Fruit fly (Drosophila melanogaster) whole organism, embryonic: Measurements from ENCODE around the gene Mob3.
A peak's percentile ranks its signal among the peaks of the same experiment; 100 is the strongest.

Experiments used
- ATbp ChIP-seq: fragments of 200-800 bp; sonication (Bioruptor generic); optimal IDR thresholded peaks from 2 replicates; lab custom pipeline; 2017; ENCODE audit warnings: missing biosample characterization, mild to moderate bottlenecking, missing genetic modification characterization, missing genetic modification reagents
- Abd-B ChIP-seq: fragments of 200-800 bp; sonication (Bioruptor generic); optimal IDR thresholded peaks from 2 replicates; lab custom pipeline; 2018; ENCODE audit warnings: missing biosample characterization, mild to moderate bottlenecking, missing genetic modification characterization, moderate library complexity
- CG10147 ChIP-seq: fragments of 200-800 bp; sonication (Bioruptor generic); optimal IDR thresholded peaks from 2 replicates; lab custom pipeline; 2019; ENCODE audit warnings: missing biosample characterization, mild to moderate bottlenecking, missing genetic modification characterization, moderate library complexity
- CG12744 ChIP-seq: fragments of 200-800 bp; sonication (Bioruptor generic); optimal IDR thresholded peaks from 2 replicates; lab custom pipeline; 2016; ENCODE audit warnings: missing biosample characterization, missing genetic modification characterization
- CG13287 ChIP-seq: fragments of 200-800 bp; sonication (Bioruptor generic); IDR thresholded peaks from 2 replicates; pipeline ENCODE4 v1.3.6; 2022; ENCODE audit warnings: missing biosample characterization, missing genetic modification characterization; ENCODE audit not compliant: partially characterized antibody
- CG14441 ChIP-seq: fragments of 200-800 bp; sonication (Bioruptor generic); IDR thresholded peaks from 2 replicates; pipeline ENCODE4 v1.3.6; 2022; ENCODE audit warnings: missing biosample characterization, missing genetic modification characterization
- CG14667 ChIP-seq: fragments of 200-800 bp; sonication (Bioruptor generic); IDR thresholded peaks from 2 replicates; pipeline ENCODE4 v1.3.6; 2022; ENCODE audit warnings: missing biosample characterization, missing genetic modification characterization
- CG15696 ChIP-seq: fragments of 200-800 bp; sonication (Bioruptor generic); optimal IDR thresholded peaks from 2 replicates; lab custom pipeline; 2019; ENCODE audit warnings: missing biosample characterization, mild to moderate bottlenecking, missing genetic modification characterization, moderate library complexity
- CG16813 ChIP-seq: fragments of 200-800 bp; sonication (Bioruptor generic); IDR thresholded peaks from 3 replicates; pipeline ENCODE4 v1.3.6; 2022; ENCODE audit warnings: missing biosample characterization, missing genetic modification characterization; ENCODE audit not compliant: partially characterized antibody
- CG1832 ChIP-seq: fragments of 200-800 bp; sonication (Bioruptor generic); optimal IDR thresholded peaks from 2 replicates; lab custom pipeline; 2017; ENCODE audit warnings: missing biosample characterization, mild to moderate bottlenecking, missing genetic modification characterization, inconsistent platforms
- CG18619 ChIP-seq: fragments of 200-800 bp; sonication (Bioruptor generic); optimal IDR thresholded peaks from 3 replicates; lab custom pipeline; 2017; ENCODE audit warnings: missing biosample characterization, mild to moderate bottlenecking, missing genetic modification characterization
- CG18764 ChIP-seq: fragments of 200-800 bp; sonication (Bioruptor generic); optimal IDR thresholded peaks from 3 replicates; lab custom pipeline; 2016; ENCODE audit warnings: missing biosample characterization, missing genetic modification characterization
- CG2116 ChIP-seq: fragments of 200-800 bp; sonication (Bioruptor generic); optimal IDR thresholded peaks from 3 replicates; lab custom pipeline; 2018; ENCODE audit warnings: missing biosample characterization, mild to moderate bottlenecking, missing genetic modification characterization
- CG2199 ChIP-seq: fragments of 200-800 bp; sonication (Bioruptor generic); IDR thresholded peaks from 3 replicates; pipeline ENCODE4 v1.3.6; 2022; ENCODE audit warnings: missing biosample characterization, missing genetic modification characterization
- CG2712 ChIP-seq: fragments of 200-800 bp; optimal IDR thresholded peaks from 3 replicates; lab custom pipeline; 2019; ENCODE audit warnings: missing biosample characterization, mild to moderate bottlenecking, missing genetic modification characterization, moderate library complexity
- CG2875 ChIP-seq: fragments of 200-800 bp; sonication (Bioruptor generic); optimal IDR thresholded peaks from 2 replicates; lab custom pipeline; 2017; ENCODE audit warnings: missing biosample characterization, mild to moderate bottlenecking, missing genetic modification characterization, missing genetic modification reagents
- CG31224 ChIP-seq: fragments of 200-800 bp; sonication (Bioruptor generic); IDR thresholded peaks from 2 replicates; pipeline ENCODE4 v1.3.6; 2022; ENCODE audit warnings: missing biosample characterization, missing genetic modification characterization
- CG32772 ChIP-seq: fragments of 200-800 bp; sonication (Bioruptor generic); IDR thresholded peaks from 2 replicates; pipeline ENCODE4 v1.3.6; 2022; ENCODE audit warnings: missing biosample characterization, missing genetic modification characterization
- CG4424 ChIP-seq: fragments of 200-800 bp; sonication (Bioruptor generic); optimal IDR thresholded peaks from 3 replicates; lab custom pipeline; 2016; ENCODE audit warnings: missing biosample characterization, missing genetic modification characterization
- CG4617 ChIP-seq: fragments of 200-800 bp; sonication (Bioruptor generic); optimal IDR thresholded peaks from 3 replicates; lab custom pipeline; 2016; ENCODE audit warnings: missing biosample characterization, missing genetic modification characterization, borderline replicate concordance
- CG6175 ChIP-seq: fragments of 200-800 bp; sonication (Bioruptor generic); IDR thresholded peaks from 3 replicates; pipeline ENCODE4 v1.3.6; 2022; ENCODE audit warnings: missing biosample characterization, missing genetic modification characterization
- CG7271 ChIP-seq: fragments of 200-800 bp; sonication (Bioruptor generic); optimal IDR thresholded peaks from 2 replicates; lab custom pipeline; 2018; ENCODE audit warnings: missing biosample characterization, mild to moderate bottlenecking, missing genetic modification characterization, moderate library complexity
- CG8089 ChIP-seq: fragments of 200-800 bp; sonication (Bioruptor generic); optimal IDR thresholded peaks from 3 replicates; lab custom pipeline; 2016; ENCODE audit warnings: missing biosample characterization, missing genetic modification characterization
- CG8290 ChIP-seq, 3 experiments: fragments of 200-800 bp; sonication (Bioruptor generic); optimal IDR thresholded peaks; 2 replicates each; lab custom pipeline; 2016 to 2019; ENCODE audit warnings: missing biosample characterization in 3 of 3, missing genetic modification characterization in 3 of 3, mild to moderate bottlenecking in 2 of 3, moderate library complexity in 1 of 3
- CG9609 ChIP-seq: fragments of 200-800 bp; sonication (Bioruptor generic); optimal IDR thresholded peaks from 3 replicates; lab custom pipeline; 2016; ENCODE audit warnings: missing biosample characterization, missing genetic modification characterization
- CG9727 ChIP-seq: fragments of 200-800 bp; sonication (Bioruptor generic); optimal IDR thresholded peaks from 3 replicates; lab custom pipeline; 2017; ENCODE audit warnings: missing biosample characterization, mild to moderate bottlenecking, missing genetic modification characterization
- CG9932 ChIP-seq: fragments of 200-800 bp; sonication (Bioruptor generic); IDR thresholded peaks from 2 replicates; pipeline ENCODE4 v1.3.6; 2022; ENCODE audit warnings: missing biosample characterization, missing genetic modification characterization
- D19B ChIP-seq: fragments of 200-800 bp; sonication (Bioruptor generic); optimal IDR thresholded peaks from 2 replicates; lab custom pipeline; 2017; ENCODE audit warnings: missing biosample characterization, mild to moderate bottlenecking, missing genetic modification characterization
- Dad ChIP-seq: fragments of 200-800 bp; sonication (Bioruptor generic); optimal IDR thresholded peaks from 3 replicates; lab custom pipeline; 2016; ENCODE audit warnings: missing biosample characterization, missing genetic modification characterization
- Dref ChIP-seq: fragments of 200-800 bp; sonication (Bioruptor generic); IDR thresholded peaks from 2 replicates; pipeline ENCODE4 v1.3.6; 2022; ENCODE audit warnings: missing biosample characterization, missing genetic modification characterization
- Ets65A ChIP-seq: fragments of 200-800 bp; sonication (Bioruptor generic); peaks from one replicate; lab custom pipeline; 2016; ENCODE audit warnings: missing biosample characterization, missing genetic modification characterization
- Gug ChIP-seq: fragments of 200-800 bp; sonication (Bioruptor generic); IDR thresholded peaks from 4 replicates; pipeline ENCODE4 v1.3.6; 2022; ENCODE audit warnings: missing biosample characterization, missing genetic modification characterization
- HLH54F ChIP-seq: fragments of 200-800 bp; sonication (Bioruptor generic); optimal IDR thresholded peaks from 3 replicates; lab custom pipeline; 2016; ENCODE audit warnings: missing biosample characterization, missing genetic modification characterization
- Jarid2 ChIP-seq: fragments of 200-800 bp; sonication (Bioruptor generic); optimal IDR thresholded peaks from 3 replicates; lab custom pipeline; 2017; ENCODE audit warnings: mild to moderate bottlenecking, missing biosample characterization, missing genetic modification reagents, missing genetic modification characterization
- Max ChIP-seq: fragments of 200-800 bp; sonication (Bioruptor generic); optimal IDR thresholded peaks from 2 replicates; lab custom pipeline; 2016; ENCODE audit warnings: missing biosample characterization, mild to moderate bottlenecking, missing genetic modification characterization
- Oli ChIP-seq: fragments of 200-800 bp; sonication (Bioruptor generic); optimal IDR thresholded peaks from 2 replicates; lab custom pipeline; 2018; ENCODE audit warnings: missing biosample characterization, mild to moderate bottlenecking, missing genetic modification characterization, moderate library complexity
- Ravus ChIP-seq: fragments of 200-800 bp; sonication (Bioruptor generic); IDR thresholded peaks from 2 replicates; pipeline ENCODE4 v1.3.6; 2022; ENCODE audit warnings: missing biosample characterization, missing genetic modification characterization
- Rfx ChIP-seq: fragments of 200-800 bp; sonication (Bioruptor generic); IDR thresholded peaks from 2 replicates; pipeline ENCODE4 v1.3.6; 2022; ENCODE audit warnings: missing biosample characterization, missing genetic modification characterization
- ato ChIP-seq: fragments of 200-800 bp; sonication (Bioruptor generic); IDR thresholded peaks from 2 replicates; pipeline ENCODE4 v1.3.6; 2022; ENCODE audit warnings: missing biosample characterization, missing genetic modification characterization; ENCODE audit not compliant: partially characterized antibody
- btn ChIP-seq: fragments of 200-800 bp; sonication (Bioruptor generic); optimal IDR thresholded peaks from 2 replicates; lab custom pipeline; 2016; ENCODE audit warnings: missing biosample characterization, missing genetic modification characterization
- crc ChIP-seq: fragments of 200-800 bp; sonication (Bioruptor generic); optimal IDR thresholded peaks from 2 replicates; lab custom pipeline; 2016; ENCODE audit warnings: missing biosample characterization, missing genetic modification characterization
- dm ChIP-seq: fragments of 200-800 bp; sonication (Bioruptor generic); optimal IDR thresholded peaks from 3 replicates; lab custom pipeline; 2016; ENCODE audit warnings: missing biosample characterization, missing genetic modification characterization
- fd3F ChIP-seq: fragments of 200-800 bp; sonication (Bioruptor generic); optimal IDR thresholded peaks from 2 replicates; lab custom pipeline; 2018; ENCODE audit warnings: missing biosample characterization, mild to moderate bottlenecking, missing genetic modification characterization, moderate library complexity
- ken ChIP-seq: fragments of 200-800 bp; sonication (Bioruptor generic); IDR thresholded peaks from 3 replicates; pipeline ENCODE4 v1.3.6; 2022; ENCODE audit warnings: missing biosample characterization, missing genetic modification characterization
- lilli ChIP-seq: fragments of 200-800 bp; sonication (Bioruptor generic); optimal IDR thresholded peaks from 3 replicates; lab custom pipeline; 2016; ENCODE audit warnings: missing biosample characterization, missing genetic modification characterization
- lola ChIP-seq, 3 experiments: fragments of >200 bp in 2 of 3; fragments of 200-800 bp in 1 of 3; sonication (Bioruptor generic) in 1 of 3; optimal IDR thresholded peaks; 2 replicates each; lab custom pipeline; 2017 to 2019; ENCODE audit warnings: missing biosample characterization in 3 of 3, missing genetic modification characterization in 3 of 3, mild to moderate bottlenecking in 1 of 3, moderate library complexity in 1 of 3
- pan ChIP-seq, 4 experiments: fragments of >200 bp in 3 of 4; fragments of 200-800 bp in 1 of 4; sonication (Bioruptor generic) in 1 of 4; optimal IDR thresholded peaks in 3 of 4; IDR thresholded peaks in 1 of 4; 2 replicates each; pipeline versions ENCODE4 v1.3.6 to Lab custom; 2017 to 2022; ENCODE audit warnings: missing biosample characterization in 2 of 4, missing genetic modification characterization in 2 of 4, mixed read lengths in 1 of 4
- pfk ChIP-seq: fragments of 200-800 bp; sonication (Bioruptor generic); optimal IDR thresholded peaks from 2 replicates; lab custom pipeline; 2018; ENCODE audit warnings: missing biosample characterization, mild to moderate bottlenecking, missing genetic modification characterization, moderate library complexity
- pros ChIP-seq: fragments of 200-800 bp; sonication (Bioruptor generic); optimal IDR thresholded peaks from 3 replicates; lab custom pipeline; 2019; ENCODE audit warnings: missing biosample characterization, mild to moderate bottlenecking, missing genetic modification characterization, moderate library complexity
- seq ChIP-seq: fragments of 200-800 bp; sonication (Bioruptor generic); IDR thresholded peaks from 2 replicates; pipeline ENCODE4 v1.3.6; 2022; ENCODE audit warnings: missing biosample characterization, missing genetic modification characterization
- twi ChIP-seq: fragments of 200-800 bp; optimal IDR thresholded peaks from 2 replicates; lab custom pipeline; 2019; ENCODE audit warnings: missing biosample characterization, mild to moderate bottlenecking, missing genetic modification characterization, moderate library complexity

The Mob3 gene

DNA sequence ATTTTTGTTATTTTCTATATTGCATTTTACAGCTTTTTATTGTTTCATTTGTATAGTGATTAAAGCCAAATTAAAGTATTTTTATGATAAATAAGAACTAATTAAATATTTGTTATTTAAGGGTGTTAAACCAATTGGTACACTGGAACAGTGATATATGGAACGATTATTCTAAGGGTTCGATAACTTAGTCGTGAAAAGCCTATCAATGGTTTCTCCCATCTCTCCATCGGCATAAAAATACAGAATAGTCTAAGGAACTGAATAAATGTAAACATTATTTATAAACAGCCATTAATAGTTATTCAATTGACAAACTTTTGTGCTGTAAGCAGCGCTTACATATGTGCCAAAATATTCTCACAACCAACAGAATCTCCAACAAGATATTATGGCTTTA is at the start of gene Mob3 (continued):
- TF ChIP-seq CG2875 (GFP tag; lab: Kevin White, UChicago) (no peak), ken (no peak), CG4617 (GFP tag; lab: Kevin White, UChicago) (no peak), Rfx (no peak), crc (GFP tag; lab: Kevin White, UChicago) (no peak), CG16813 (no peak; the same call in 2 of the 3 replicates), CG8089 (no peak), Gug (GFP tag; lab: Robert Waterston, UW) (no peak), Ravus (GFP tag; lab: Robert Waterston, UW) (no peak), CG9727 (GFP tag; lab: Kevin White, UChicago) (no peak), fd3F (GFP tag; lab: Kevin White, UChicago) (no peak), ato (no peak), CG8290 (GFP tag; optimal IDR thresholded peaks at IDR 0.05; lab: Kevin White, UChicago) (no peak), CG8290 (tag; optimal IDR thresholded peaks at IDR 0.05; lab: Kevin White, UChicago) (no peak), Jarid2 (GFP tag; lab: Kevin White, UChicago) (no peak), CG7271 (tag; lab: Kevin White, UChicago) (no peak), CG2116 (GFP tag; lab: Kevin White, UChicago) (no peak), dm (GFP tag; lab: Kevin White, UChicago) (no peak), pros (no peak), CG15696 (tag; lab: Kevin White, UChicago) (no peak), CG13287 (peak; percentile 65), lilli (GFP tag; lab: Kevin White, UChicago) (no peak), CG1832 (GFP tag; lab: Kevin White, UChicago) (no peak), CG18764 (GFP tag; lab: Kevin White, UChicago) (no peak), Max (no peak), CG10147 (GFP tag; lab: Kevin White, UChicago) (no peak), CG18619 (GFP tag; lab: Kevin White, UChicago) (no peak), CG32772 (no peak), Abd-B (no peak), CG14441 (no peak), Dref (GFP tag; lab: Robert Waterston, UW) (peak; percentile 70), pan (optimal IDR thresholded peaks at IDR 0.05; lab: Kevin White, UChicago) (no peak), pan (GFP tag; optimal IDR thresholded peaks at IDR 0.05 in 1 of 2, IDR thresholded peaks at IDR 0.05 in 1 of 2) (no peak), Dad (GFP tag; lab: Kevin White, UChicago) (no peak), CG14667 (GFP tag; lab: Robert Waterston, UW) (no peak), pfk (GFP tag; lab: Kevin White, UChicago) (peak; percentile 95), btn (no peak), twi (tag; lab: Kevin White, UChicago) (no peak), HLH54F (GFP tag; lab: Kevin White, UChicago) (no peak), CG9932 (no peak), lola (GFP tag; optimal IDR thresholded peaks at IDR 0.05; lab: Kevin White, UChicago) (no peak), CG31224 (GFP tag; lab: Robert Waterston, UW) (no peak), ATbp (GFP tag; lab: Kevin White, UChicago) (no peak), CG6175 (GFP tag; lab: Robert Waterston, UW) (no peak), CG2199 (GFP tag; lab: Robert Waterston, UW) (no peak), seq (GFP tag; lab: Robert Waterston, UW) (no peak), CG12744 (GFP tag; lab: Kevin White, UChicago) (no peak), CG4424 (GFP tag; lab: Kevin White, UChicago) (no peak), CG2712 (tag; lab: Kevin White, UChicago) (peak; percentile 22), Oli (tag; lab: Kevin White, UChicago) (no peak), CG9609 (GFP tag; lab: Kevin White, UChicago) (no peak), Ets65A (GFP tag; lab: Kevin White, UChicago) (no peak), D19B (GFP tag; lab: Kevin White, UChicago) (no peak)
